Worm (Caenorhabditis elegans): ENCODE results near the gene Y55F3BR.6.

DNA sequence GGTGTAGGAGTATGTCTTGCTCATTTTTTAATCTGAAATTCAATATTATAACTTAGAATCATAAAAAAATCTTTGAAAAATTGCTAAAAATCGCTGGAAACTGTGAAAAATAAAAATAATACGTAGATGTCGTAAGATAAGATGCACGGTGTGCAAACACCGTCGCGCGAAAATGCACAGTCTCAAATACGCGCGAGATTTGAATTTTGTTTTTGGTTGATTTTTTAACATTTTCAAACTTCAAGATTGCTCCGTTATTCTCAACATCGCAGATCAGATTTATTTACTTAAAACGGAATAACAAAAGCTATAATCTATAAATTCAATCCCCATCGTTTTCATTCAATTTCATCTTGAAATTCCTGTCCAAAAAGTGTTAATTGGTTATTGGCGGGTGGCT, at the start of gene Y55F3BR.6:
- TF ChIP-seq unc-86 (tag; optimal IDR thresholded peaks at IDR 0.05) (no peak), dmd-4 (tag; optimal IDR thresholded peaks at IDR 0.05; ENCODE audit: borderline replicate concordance) (no peak), unc-3 (GFP tag; conservative IDR thresholded peaks at IDR 0.05) (no peak), unc-3 (tag; optimal IDR thresholded peaks at IDR 0.05) (no peak), F13H6.1 (tag; optimal IDR thresholded peaks at IDR 0.05) (no peak), pag-3 (tag; optimal IDR thresholded peaks at IDR 0.05; ENCODE audit: borderline replicate concordance) (no peak), elt-2 (tag; optimal IDR thresholded peaks at IDR 0.05) (no peak), dve-1 (tag; optimal IDR thresholded peaks at IDR 0.05) (no peak), ama-1 (optimal IDR thresholded peaks at IDR 0.05) (no peak), C38D4.7 (GFP tag; optimal IDR thresholded peaks at IDR 0.05) (no peak), che-1 (tag; optimal IDR thresholded peaks at IDR 0.05) (no peak), nhr-11 (tag; optimal IDR thresholded peaks at IDR 0.05) (no peak), fkh-10 (GFP tag; optimal IDR thresholded peaks at IDR 0.05) (no peak), pha-4 (tag; optimal IDR thresholded peaks at IDR 0.05) (no peak)
